Worm (Caenorhabditis elegans): ENCODE results near the gene col-157.

Gene col-157

DNA sequence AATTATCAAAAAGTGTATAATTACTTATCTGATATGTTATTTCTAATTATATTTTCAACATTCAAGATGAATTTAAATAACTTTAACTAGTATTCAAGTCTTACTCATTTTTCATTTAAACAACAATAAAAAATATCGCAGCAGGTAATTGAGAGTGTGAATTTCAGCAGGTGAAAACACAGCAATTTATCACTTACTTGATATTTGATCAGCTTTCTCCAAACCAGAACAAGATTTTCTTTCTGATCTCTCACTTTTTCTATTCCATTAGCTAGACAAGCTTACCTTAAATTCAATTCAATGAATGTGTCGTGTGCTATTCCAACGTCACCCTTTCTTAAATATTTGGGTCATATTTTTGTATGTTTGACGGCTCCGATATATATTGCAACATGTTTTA lies 1.7 kb downstream of the col-157 start, which contains the start of gene srh-1:
Gene srh-1, plus strand, starts transcription at position 301 of the 400 bp plus-strand sequence.
- TF ChIP-seq nfyb-1 (GFP tag; IDR thresholded peaks at IDR 0.05) (no peak), C17E4.6 (GFP tag; IDR thresholded peaks at IDR 0.05) (no peak), efl-1 (GFP tag; optimal IDR thresholded peaks at IDR 0.05) (no peak), hsf-1 (GFP tag; IDR thresholded peaks at IDR 0.05) (no peak), ztf-18 (tag; optimal IDR thresholded peaks at IDR 0.05) (no peak), mes-4 (tag; optimal IDR thresholded peaks at IDR 0.05) (no peak), pbrm-1 (GFP tag; IDR thresholded peaks at IDR 0.05) (no peak), ztf-28 (GFP tag; IDR thresholded peaks at IDR 0.05) (no peak), mel-28 (tag; optimal IDR thresholded peaks at IDR 0.05; ENCODE audit: borderline replicate concordance) (no peak), ztf-26 (tag; optimal IDR thresholded peaks at IDR 0.05) (no peak), nhr-120 (GFP tag; IDR thresholded peaks at IDR 0.05) (no peak), nhr-80 (tag; optimal IDR thresholded peaks at IDR 0.05) (no peak), F57A8.1 (GFP tag; optimal IDR thresholded peaks at IDR 0.05) (no peak), mxl-1 (tag; optimal IDR thresholded peaks at IDR 0.05) (no peak), F57C9.4 (tag; optimal IDR thresholded peaks at IDR 0.05) (no peak), madf-10 (tag; optimal IDR thresholded peaks at IDR 0.05) (no peak), hmg-20 (GFP tag; IDR thresholded peaks at IDR 0.05) (no peak)

ce11 chrV:11486680-11487079 lies 2.8 kb downstream of the col-157 start, which contains the start of gene T11F9.10:
Gene T11F9.10 (plus strand): TSS chrV:11486980.
- no peak for TF ChIP-seq madf-8 (GFP tag; conservative IDR thresholded peaks at IDR 0.05)
- no peak for TF ChIP-seq nhr-80 (tag; optimal IDR thresholded peaks at IDR 0.05)

DNA sequence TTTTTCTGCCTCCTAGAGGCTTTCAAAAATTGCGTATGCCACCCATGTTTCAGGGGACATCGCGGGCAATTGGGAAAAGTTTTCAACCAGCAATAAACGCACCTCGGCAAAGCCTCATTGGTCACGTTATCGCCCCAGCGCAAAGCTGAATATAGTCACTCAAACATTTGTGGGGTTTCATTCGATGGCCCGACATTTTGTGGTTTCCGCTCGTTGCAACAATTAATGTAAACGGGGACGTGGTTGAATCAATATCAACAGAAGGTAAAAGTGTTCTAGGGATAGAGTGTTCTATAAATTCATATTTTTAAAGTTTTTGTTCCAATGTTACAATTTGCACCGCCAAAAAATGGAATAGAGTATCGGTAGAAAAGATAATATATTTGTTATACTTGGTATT lies 4.4 kb downstream of the col-157 start:
- TF ChIP-seq attf-6 (GFP tag; IDR thresholded peaks at IDR 0.05) (no peak), F49E8.2 (tag; optimal IDR thresholded peaks at IDR 0.05; ENCODE audit: insufficient read depth) (no peak), F22D6.2 (tag; optimal IDR thresholded peaks at IDR 0.05) (no peak), T26A5.8 (tag; optimal IDR thresholded peaks at IDR 0.05) (no peak), die-1 (tag; optimal IDR thresholded peaks at IDR 0.05) (no peak), F55B11.4 (tag; optimal IDR thresholded peaks at IDR 0.05; ENCODE audit: borderline replicate concordance, insufficient read depth) (no peak), egl-44 (GFP tag; IDR thresholded peaks at IDR 0.05) (no peak), hsf-1 (GFP tag; IDR thresholded peaks at IDR 0.05) (no peak), zfh-2 (GFP tag; conservative IDR thresholded peaks at IDR 0.05) (no peak), efl-1 (GFP tag; optimal IDR thresholded peaks at IDR 0.05) (no peak), snpc-4 (GFP tag; optimal IDR thresholded peaks at IDR 0.05) (no peak), snpc-4 (tag; optimal IDR thresholded peaks at IDR 0.05) (peak in 3 of 4 experiments; percentile 2 to 83 (median 70)), lin-54 (GFP tag; optimal IDR thresholded peaks at IDR 0.05) (no peak), snpc-1.1 (tag; optimal IDR thresholded peaks at IDR 0.05; ENCODE audit: insufficient read depth) (peak; percentile 66), D2030.7 (GFP tag; IDR thresholded peaks at IDR 0.05) (no peak), F10E7.11 (tag; optimal IDR thresholded peaks at IDR 0.05) (no peak), ccch-3 (GFP tag; optimal IDR thresholded peaks at IDR 0.05) (no peak)

- TF ChIP-seq lag-1 (GFP tag; IDR thresholded peaks at IDR 0.05), result no peak
- no peak for TF ChIP-seq cebp-1 (GFP tag; IDR thresholded peaks at IDR 0.05)
- TF ChIP-seq cebp-1 (tag; optimal IDR thresholded peaks at IDR 0.05), result no peak
- no peak for TF ChIP-seq T07F8.4 (tag; optimal IDR thresholded peaks at IDR 0.05)
- no peak for TF ChIP-seq let-526 (GFP tag; IDR thresholded peaks at IDR 0.05)
- no peak for TF ChIP-seq snpc-4 (GFP tag; optimal IDR thresholded peaks at IDR 0.05)
- TF ChIP-seq snpc-4 (tag; optimal IDR thresholded peaks at IDR 0.05), result no peak
- TF ChIP-seq nhr-80 (tag; optimal IDR thresholded peaks at IDR 0.05), result no peak
Observed at ce11 chrV:11490382-11490781, 6.5 kb downstream of the col-157 start, which contains the start of gene dhs-19. Gene dhs-19 (minus strand): TSS chrV:11490482.

Measured in whole organism, young adult.